Comparison of ENCODE assay signal across 1 fruit fly cellular context in the genomic region with DNA sequence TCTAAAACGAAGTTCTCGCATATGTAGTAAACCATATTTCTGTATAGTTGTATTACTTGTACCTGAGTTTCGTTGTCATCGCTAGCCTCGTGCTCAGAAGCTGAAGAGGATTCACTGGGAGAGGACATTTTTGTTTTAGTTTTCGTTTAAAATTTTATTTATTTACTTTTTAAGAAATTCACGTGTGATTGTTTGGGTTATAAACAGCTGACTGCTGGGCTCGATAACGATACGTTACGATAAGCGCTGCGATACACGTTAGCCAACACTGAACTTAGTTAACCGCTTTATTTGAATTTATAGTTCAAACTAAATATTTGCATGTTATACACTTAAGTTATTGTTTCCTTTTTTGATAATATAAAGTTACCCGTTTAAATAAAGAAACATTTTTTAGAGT.
TF ChIP-seq lines count a peak whose summit lies in the region.

A gene (minus strand): TSS at position 218 of the 400 bp plus-strand sequence.

TF ChIP-seq in whole organism, embryonic, 481 proteins besides CTCF, POLR2A, EP300 and RAD21 (continued from another document):
- TF ChIP-seq CG34224 (GFP tag; IDR thresholded peaks at IDR 0.05; lab: Robert Waterston, UW; ENCODE audit: partially characterized antibody): peak; percentile 68; the same call in 2 of the 3 replicates
- TF ChIP-seq CG6272 (GFP tag; IDR thresholded peaks at IDR 0.05; lab: Robert Waterston, UW): no peak
- peak; percentile 38; the same call in 1 of the 2 replicates for TF ChIP-seq inv (GFP tag; IDR thresholded peaks at IDR 0.05; lab: Robert Waterston, UW; ENCODE audit: partially characterized antibody)
- peak; percentile 51 for TF ChIP-seq ato (GFP tag; IDR thresholded peaks at IDR 0.05; lab: Robert Waterston, UW; ENCODE audit: partially characterized antibody)
- TF ChIP-seq Scr (GFP tag; IDR thresholded peaks at IDR 0.05; lab: Robert Waterston, UW; ENCODE audit: partially characterized antibody): peak; percentile 61
- no peak for TF ChIP-seq Abd-B (GFP tag; optimal IDR thresholded peaks at IDR 0.05; lab: Kevin White, UChicago)
- peak; percentile 47; the same call in 1 of the 2 replicates for TF ChIP-seq unc-4 (GFP tag; IDR thresholded peaks at IDR 0.05; lab: Robert Waterston, UW; ENCODE audit: partially characterized antibody)
- TF ChIP-seq CG11085 (GFP tag; IDR thresholded peaks at IDR 0.05; lab: Robert Waterston, UW): no peak
- no peak for TF ChIP-seq cas (GFP tag; IDR thresholded peaks at IDR 0.05; lab: Robert Waterston, UW)
- peak; percentile 74 for TF ChIP-seq CG7963 (GFP tag; IDR thresholded peaks at IDR 0.05; lab: Robert Waterston, UW; ENCODE audit: partially characterized antibody)
- TF ChIP-seq Ets97D (GFP tag; optimal IDR thresholded peaks at IDR 0.05; lab: Kevin White, UChicago): peak; percentile 20
- TF ChIP-seq CG3407 (GFP tag; optimal IDR thresholded peaks at IDR 0.05; lab: Kevin White, UChicago): no peak
- peak; percentile 42 for TF ChIP-seq BEAF-32 (GFP tag; optimal IDR thresholded peaks at IDR 0.05; lab: Kevin White, UChicago)
- TF ChIP-seq hb (GFP tag; IDR thresholded peaks at IDR 0.05; lab: Robert Waterston, UW; ENCODE audit: partially characterized antibody): peak; percentile 70; the same call in 1 of the 3 replicates
- no peak for TF ChIP-seq CG4282 (GFP tag; optimal IDR thresholded peaks at IDR 0.05; lab: Kevin White, UChicago)
- TF ChIP-seq MBD-R2 (GFP tag; IDR thresholded peaks at IDR 0.05; lab: Robert Waterston, UW): peak; percentile 78
- peak; percentile 82 for TF ChIP-seq tna (GFP tag; IDR thresholded peaks at IDR 0.05; lab: Robert Waterston, UW; ENCODE audit: partially characterized antibody)
- no peak for TF ChIP-seq ara (GFP tag; IDR thresholded peaks at IDR 0.05; lab: Robert Waterston, UW)
- TF ChIP-seq CG6254 (GFP tag; optimal IDR thresholded peaks at IDR 0.05; lab: Kevin White, UChicago): no peak
- no peak for TF ChIP-seq Stat92E (GFP tag; optimal IDR thresholded peaks at IDR 0.05; lab: Kevin White, UChicago)
- no peak for TF ChIP-seq Dfd (GFP tag; optimal IDR thresholded peaks at IDR 0.05; lab: Kevin White, UChicago)
- no peak for TF ChIP-seq Mes4 (GFP tag; optimal IDR thresholded peaks at IDR 0.05; lab: Kevin White, UChicago)
- TF ChIP-seq CG10267 (tag; optimal IDR thresholded peaks at IDR 0.05; lab: Kevin White, UChicago): peak; percentile 91
- TF ChIP-seq Sry-β (GFP tag; optimal IDR thresholded peaks at IDR 0.05; lab: Kevin White, UChicago): peak; percentile 18
- no peak for TF ChIP-seq CG2202 (tag; optimal IDR thresholded peaks at IDR 0.05; lab: Kevin White, UChicago)
- peak; percentile 56 for TF ChIP-seq Myb (GFP tag; optimal IDR thresholded peaks at IDR 0.05; lab: Kevin White, UChicago)
- peak; percentile 70 for TF ChIP-seq CG2116 (GFP tag; optimal IDR thresholded peaks at IDR 0.05; lab: Kevin White, UChicago)
- TF ChIP-seq amos (GFP tag; IDR thresholded peaks at IDR 0.05; lab: Robert Waterston, UW; ENCODE audit: partially characterized antibody): peak; percentile 58; the same call in 1 of the 2 replicates
- TF ChIP-seq Aef1 (GFP tag; IDR thresholded peaks at IDR 0.05; lab: Robert Waterston, UW): no peak
- TF ChIP-seq CG14860 (GFP tag; IDR thresholded peaks at IDR 0.05; lab: Robert Waterston, UW; ENCODE audit: partially characterized antibody): peak; percentile 47; the same call in 2 of the 3 replicates
- TF ChIP-seq crp (GFP tag; optimal IDR thresholded peaks at IDR 0.05; lab: Kevin White, UChicago): peak; percentile 58 to 94
- TF ChIP-seq Nf-YA (GFP tag; IDR thresholded peaks at IDR 0.05; lab: Robert Waterston, UW): no peak
- no peak for TF ChIP-seq klu (GFP tag; IDR thresholded peaks at IDR 0.05; lab: Robert Waterston, UW)
- TF ChIP-seq CG9817 (tag; optimal IDR thresholded peaks at IDR 0.05; lab: Kevin White, UChicago): no peak
- peak; percentile 89 for TF ChIP-seq HLH4C (GFP tag; IDR thresholded peaks at IDR 0.05; lab: Robert Waterston, UW; ENCODE audit: partially characterized antibody)
- peak; percentile 44; the same call in 1 of the 3 replicates for TF ChIP-seq CG16813 (GFP tag; IDR thresholded peaks at IDR 0.05; lab: Robert Waterston, UW; ENCODE audit: partially characterized antibody)
- peak; percentile 78 for TF ChIP-seq CG13287 (GFP tag; IDR thresholded peaks at IDR 0.05; lab: Robert Waterston, UW; ENCODE audit: partially characterized antibody)
- TF ChIP-seq B-H2 (GFP tag; optimal IDR thresholded peaks at IDR 0.05; lab: Kevin White, UChicago): peak; percentile 35
- peak; percentile 80 for TF ChIP-seq stwl (tag; optimal IDR thresholded peaks at IDR 0.05; lab: Kevin White, UChicago)
- no peak for TF ChIP-seq kay (GFP tag; optimal IDR thresholded peaks at IDR 0.05; lab: Kevin White, UChicago)
- peak; percentile 76 for TF ChIP-seq Dref (GFP tag; IDR thresholded peaks at IDR 0.05; lab: Robert Waterston, UW)
- peak; percentile 15 for TF ChIP-seq CG2120 (GFP tag; optimal IDR thresholded peaks at IDR 0.05; lab: Kevin White, UChicago)
- TF ChIP-seq cwo (GFP tag; optimal IDR thresholded peaks at IDR 0.05; lab: Kevin White, UChicago): no peak
- no peak for TF ChIP-seq CG6683 (GFP tag; optimal IDR thresholded peaks at IDR 0.05; lab: Kevin White, UChicago)
- no peak for TF ChIP-seq gro (GFP tag; optimal IDR thresholded peaks at IDR 0.05; lab: Kevin White, UChicago)
- TF ChIP-seq CG34376 (GFP tag; optimal IDR thresholded peaks at IDR 0.05; lab: Kevin White, UChicago): no peak
- no peak for TF ChIP-seq CG13775 (GFP tag; optimal IDR thresholded peaks at IDR 0.05; lab: Kevin White, UChicago)
- peak; percentile 76 for TF ChIP-seq Bgb (GFP tag; IDR thresholded peaks at IDR 0.05; lab: Robert Waterston, UW; ENCODE audit: partially characterized antibody)
